Worm (Caenorhabditis elegans) whole organism, mixed stage, embryonic: ENCODE results near the gene C44C10.10.

Source experiments
- cnd-1 ChIP-seq: fragments of 200-800 bp; sonication (Bioruptor generic); optimal IDR thresholded peaks from 2 replicates; lab custom pipeline; 2018; ENCODE audit warnings: mild to moderate bottlenecking, missing genetic modification characterization, missing compliant biosample characterization
- elt-3 ChIP-seq: fragments of 150-350 bp; optimal IDR thresholded peaks from 2 replicates; lab custom pipeline; 2014; ENCODE audit warnings: missing biosample characterization, missing genetic modification characterization
- snpc-4 ChIP-seq: fragments of 150-350 bp; optimal IDR thresholded peaks from 2 replicates; lab custom pipeline; 2014; ENCODE audit warnings: missing biosample characterization, missing genetic modification characterization

DNA sequence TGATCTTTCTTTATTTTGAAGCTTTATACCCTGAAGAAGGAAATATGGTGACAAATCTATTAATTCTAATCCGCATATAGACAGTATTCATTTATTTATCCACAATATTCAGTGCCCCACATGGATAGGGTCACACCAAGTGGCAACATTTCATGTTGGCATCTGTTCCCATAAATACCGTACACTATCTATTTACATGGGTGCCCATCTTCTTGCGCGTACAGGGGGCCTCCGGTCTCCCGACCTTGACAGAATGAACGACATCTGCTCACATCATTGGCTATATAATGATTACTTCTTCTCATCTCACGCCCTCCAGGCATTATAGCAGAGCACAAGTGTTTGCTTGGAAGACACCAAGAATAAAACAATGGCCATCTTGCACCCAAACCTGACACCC lies 14.5 kb upstream of the C44C10.10 start:
- TF ChIP-seq cnd-1 (tag; lab: Kevin White, UChicago) (peak; percentile 73), snpc-4 (no peak), elt-3 (tag; lab: Kevin White, UChicago) (no peak)
